Worm (Caenorhabditis elegans): ENCODE data around the gene cyp-13A2.
A peak's percentile ranks its signal among the peaks of the same experiment; 100 is the strongest.

cyp-13A2 gene

DNA sequence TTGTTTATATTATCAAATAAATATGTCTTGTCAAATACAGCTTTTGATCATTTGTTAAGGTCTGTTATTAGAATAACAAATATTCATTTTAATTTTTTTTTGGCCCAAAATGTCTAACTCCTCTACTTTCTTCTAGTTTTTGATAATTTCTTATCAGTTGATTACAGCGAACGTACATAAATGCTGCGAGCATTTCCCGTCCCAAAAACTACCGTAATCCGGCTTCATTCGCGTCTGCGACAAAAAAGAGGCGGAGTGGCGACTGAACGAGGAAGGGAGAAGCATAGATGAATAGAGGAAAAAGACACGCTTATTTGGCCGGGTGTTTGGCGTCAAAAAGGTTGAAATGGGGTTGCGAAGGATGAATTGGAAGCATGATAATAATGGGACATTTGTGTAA lies 46.9 kb downstream of the cyp-13A2 start:
- TF ChIP-seq sdc-2 (tag; optimal IDR thresholded peaks at IDR 0.05) (no peak), madf-2 (tag; optimal IDR thresholded peaks at IDR 0.05) (peak; percentile 28), elt-2 (tag; optimal IDR thresholded peaks at IDR 0.05) (peak; percentile 22), ceh-6 (GFP tag; optimal IDR thresholded peaks at IDR 0.05) (no peak)

- no peak for TF ChIP-seq hlh-30 (tag; optimal IDR thresholded peaks at IDR 0.05; ENCODE audit: insufficient read depth)
- TF ChIP-seq ama-1 (optimal IDR thresholded peaks at IDR 0.05): no peak
- TF ChIP-seq ceh-2 (tag; optimal IDR thresholded peaks at IDR 0.05): no peak
- no peak for TF ChIP-seq F13H6.1 (tag; optimal IDR thresholded peaks at IDR 0.05)
- TF ChIP-seq ceh-14 (tag; optimal IDR thresholded peaks at IDR 0.05): no peak
- TF ChIP-seq gmeb-2 (tag; optimal IDR thresholded peaks at IDR 0.05): no peak
- no peak for TF ChIP-seq pros-1 (tag; optimal IDR thresholded peaks at IDR 0.05)
- TF ChIP-seq che-1 (tag; optimal IDR thresholded peaks at IDR 0.05): no peak
- no peak for TF ChIP-seq lim-6 (tag; optimal IDR thresholded peaks at IDR 0.05)
Observed at ce11 chrII:9738820-9739219, 48.6 kb downstream of the cyp-13A2 start.

DNA sequence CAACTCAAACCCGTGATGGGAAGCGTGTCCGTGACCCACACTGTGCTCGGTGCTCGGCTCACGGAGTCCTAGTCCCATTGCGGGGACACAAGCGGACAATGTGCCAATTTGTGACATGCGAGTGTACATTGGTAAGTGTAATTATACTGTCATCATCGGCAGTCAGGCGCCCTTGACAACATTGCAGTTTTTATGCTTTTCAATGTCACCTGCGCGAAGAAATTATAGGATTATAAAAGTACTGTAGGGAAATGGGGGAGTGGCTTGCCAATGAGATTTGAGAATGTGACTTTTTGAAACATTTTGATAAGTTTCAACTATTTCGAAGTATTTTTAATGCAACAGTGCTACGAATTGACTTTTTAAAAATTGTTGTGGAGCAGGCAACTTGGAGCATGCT lies 51.6 kb downstream of the cyp-13A2 start:
- no peak for TF ChIP-seq mec-3 (tag; optimal IDR thresholded peaks at IDR 0.05; ENCODE audit: borderline replicate concordance)
- TF ChIP-seq nhr-11 (tag; optimal IDR thresholded peaks at IDR 0.05): no peak
- no peak for TF ChIP-seq hlh-15 (tag; optimal IDR thresholded peaks at IDR 0.05)
- TF ChIP-seq ttx-3 (tag; optimal IDR thresholded peaks at IDR 0.05): no peak
- TF ChIP-seq hlh-13 (GFP tag; optimal IDR thresholded peaks at IDR 0.05): no peak
- no peak for TF ChIP-seq pag-3 (tag; optimal IDR thresholded peaks at IDR 0.05; ENCODE audit: borderline replicate concordance)
- no peak for TF ChIP-seq fax-1 (tag; optimal IDR thresholded peaks at IDR 0.05)
- TF ChIP-seq eyg-1 (tag; optimal IDR thresholded peaks at IDR 0.05): no peak
- TF ChIP-seq unc-55 (GFP tag; optimal IDR thresholded peaks at IDR 0.05): no peak
- TF ChIP-seq tbx-7 (tag; optimal IDR thresholded peaks at IDR 0.05): no peak
- TF ChIP-seq unc-42 (tag; optimal IDR thresholded peaks at IDR 0.05): no peak
- TF ChIP-seq dve-1 (tag; optimal IDR thresholded peaks at IDR 0.05): no peak

Measured in whole organism, late embryonic.